Worm (Caenorhabditis elegans) whole organism, L4/young adult: ENCODE results near the gene M176.16.

Experiments used
- W03F9.2 ChIP-seq: fragments of 150-350 bp; optimal IDR thresholded peaks from 2 replicates; lab custom pipeline; 2014; ENCODE audit warnings: missing biosample characterization, missing genetic modification characterization
- dao-5 ChIP-seq: sonication (generic microtip); optimal IDR thresholded peaks from 2 replicates; lab custom pipeline; 2016; ENCODE audit warnings: missing genotype, missing genetic modification characterization, moderate library complexity, missing compliant biosample characterization
- him-1 ChIP-seq: sonication (generic microtip); optimal IDR thresholded peaks from 2 replicates; lab custom pipeline; 2016; ENCODE audit warnings: missing genotype, missing genetic modification reagents, missing genetic modification characterization, missing compliant biosample characterization

Gene M176.16

ce11 chrII:9407020-9407419, 11.3 kb upstream of the M176.16 start, which contains the start of gene mpz-6:
mpz-6 (minus strand) TSS chrII:9407120.
- TF ChIP-seq W03F9.2 (tag; lab: Kevin White, UChicago) (no peak), him-1 (tag; lab: Kevin White, UChicago) (no peak), dao-5 (no peak)

ce11 chrII:9407469-9407868, 10.8 kb upstream of the M176.16 start, which contains the start of gene arrd-2:
arrd-2 (plus strand) TSS chrII:9407769.
- TF ChIP-seq him-1 (tag; lab: Kevin White, UChicago) (no peak), dao-5 (no peak), W03F9.2 (tag; lab: Kevin White, UChicago) (no peak)

ce11 chrII:9411497-9411896, 6.8 kb upstream of the M176.16 start, which contains the start of gene M176.9:
M176.9 (minus strand) TSS chrII:9411597.
- TF ChIP-seq dao-5: no peak

- TF ChIP-seq W03F9.2 (tag; lab: Kevin White, UChicago) (no peak), dao-5 (no peak), him-1 (tag; lab: Kevin White, UChicago) (no peak)
Observed at ce11 chrII:9412086-9412608, 6.2 kb upstream of the M176.16 start, which contains the start of gene arrd-3. arrd-3 (plus strand) TSS chrII:9412558.

- TF ChIP-seq dao-5 (no peak), W03F9.2 (tag; lab: Kevin White, UChicago) (peak; percentile 81)
Observed at ce11 chrII:9416381-9417276, 1.7 kb upstream of the M176.16 start, which contains the start of the genes gss-1 and chch-3. gss-1 (minus strand) TSS chrII:9416431. chch-3 (plus strand) TSS chrII:9417013.

ce11 chrII:9418843-9419532, 671 bp downstream of the M176.16 start:
- no peak for TF ChIP-seq W03F9.2 (tag; lab: Kevin White, UChicago)
- no peak for TF ChIP-seq dao-5
- no peak for TF ChIP-seq him-1 (tag; lab: Kevin White, UChicago)

- TF ChIP-seq him-1 (tag; lab: Kevin White, UChicago): no peak
- no peak for TF ChIP-seq dao-5
- no peak for TF ChIP-seq W03F9.2 (tag; lab: Kevin White, UChicago)
Observed at ce11 chrII:9421969-9422368, 3.7 kb downstream of the M176.16 start, which contains the start of gene M176.11. M176.11 (plus strand) TSS chrII:9422269.

- no peak for TF ChIP-seq W03F9.2 (tag; lab: Kevin White, UChicago)
- TF ChIP-seq him-1 (tag; lab: Kevin White, UChicago): no peak
- no peak for TF ChIP-seq dao-5
Observed at ce11 chrII:9426076-9426475, 7.8 kb downstream of the M176.16 start, which contains the start of gene M176.10. M176.10 (minus strand) TSS chrII:9426176.

- TF ChIP-seq W03F9.2 (tag; lab: Kevin White, UChicago) (no peak), dao-5 (no peak), him-1 (tag; lab: Kevin White, UChicago) (no peak)
Observed at ce11 chrII:9427644-9428043, 9.3 kb downstream of the M176.16 start, which contains the start of gene M176.5. M176.5 (minus strand) TSS chrII:9427744.

- TF ChIP-seq W03F9.2 (tag; lab: Kevin White, UChicago): no peak
- TF ChIP-seq him-1 (tag; lab: Kevin White, UChicago): no peak
- no peak for TF ChIP-seq dao-5
Observed at ce11 chrII:9431119-9431518, 12.8 kb downstream of the M176.16 start.

- no peak for TF ChIP-seq W03F9.2 (tag; lab: Kevin White, UChicago)
- no peak for TF ChIP-seq him-1 (tag; lab: Kevin White, UChicago)
- no peak for TF ChIP-seq dao-5
Observed at ce11 chrII:9433609-9434008, 15.3 kb downstream of the M176.16 start, which contains the start of gene kin-15. kin-15 (minus strand) TSS chrII:9433709.

- TF ChIP-seq dao-5 (no peak), him-1 (tag; lab: Kevin White, UChicago) (no peak), W03F9.2 (tag; lab: Kevin White, UChicago) (no peak)
Observed at ce11 chrII:9436009-9436408, 17.7 kb downstream of the M176.16 start, which contains the start of gene kin-16. kin-16 (minus strand) TSS chrII:9436109.

- no peak for TF ChIP-seq dao-5
- TF ChIP-seq him-1 (tag; lab: Kevin White, UChicago): no peak
- no peak for TF ChIP-seq W03F9.2 (tag; lab: Kevin White, UChicago)
Observed at ce11 chrII:9438227-9438626, 19.9 kb downstream of the M176.16 start, which contains the start of gene chil-13. chil-13 (minus strand) TSS chrII:9438327.
